Worm (Caenorhabditis elegans) whole organism, L4/young adult: Measurements from ENCODE around the gene srt-18.

ENCODE experiments used
- W03F9.2 ChIP-seq: fragments of 150-350 bp; optimal IDR thresholded peaks from 2 replicates; lab custom pipeline; 2014; ENCODE audit warnings: missing biosample characterization, missing genetic modification characterization
- dao-5 ChIP-seq: sonication (generic microtip); optimal IDR thresholded peaks from 2 replicates; lab custom pipeline; 2016; ENCODE audit warnings: missing genotype, missing genetic modification characterization, moderate library complexity, missing compliant biosample characterization
- him-1 ChIP-seq: sonication (generic microtip); optimal IDR thresholded peaks from 2 replicates; lab custom pipeline; 2016; ENCODE audit warnings: missing genotype, missing genetic modification reagents, missing genetic modification characterization, missing compliant biosample characterization

srt-18 gene

DNA sequence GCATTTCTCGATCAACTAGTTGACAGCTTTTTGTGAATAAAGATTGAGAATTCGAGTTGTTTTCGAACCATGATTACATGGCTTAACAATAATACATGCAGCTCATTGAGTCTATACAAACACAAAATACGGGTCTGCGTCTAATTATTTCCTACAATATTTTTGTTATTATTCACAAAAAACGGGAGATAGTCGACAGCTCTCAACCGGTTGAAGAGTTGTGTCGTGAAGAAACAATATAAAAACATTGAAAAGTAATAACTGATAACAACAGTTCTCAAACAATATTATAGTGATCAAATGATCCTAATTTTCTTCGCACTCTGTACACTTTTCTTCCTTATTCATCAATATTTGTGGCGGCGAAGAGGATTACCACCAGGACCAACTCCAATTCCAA, 25.6 kb upstream of the srt-18 start, which contains the start of gene cyp-33B1:
Gene cyp-33B1, plus strand, starts transcription at position 301 of the 400 bp plus-strand sequence.
- TF ChIP-seq him-1 (no peak), dao-5 (tag; lab: Kevin White, UChicago) (no peak)

DNA sequence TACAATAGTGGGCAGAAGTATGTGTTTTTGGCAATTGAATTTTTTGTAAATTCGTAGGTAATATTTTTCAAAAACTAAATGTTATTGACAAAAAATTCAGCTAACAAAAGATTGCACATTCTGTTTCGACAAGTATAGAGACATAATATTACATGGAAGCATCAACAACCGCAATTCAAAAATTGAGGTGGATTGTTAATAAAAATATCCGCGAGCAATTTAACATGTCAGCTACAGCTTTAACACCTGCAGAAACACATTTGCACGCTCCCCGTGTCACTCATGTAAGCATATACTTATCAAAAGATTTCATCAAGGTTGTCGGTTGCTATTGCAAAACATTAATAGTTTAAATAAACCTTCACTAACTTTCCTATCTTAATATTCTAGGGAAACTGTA, 20.2 kb upstream of the srt-18 start, which contains the start of gene srsx-34:
Gene srsx-34, plus strand, starts transcription at position 301 of the 400 bp plus-strand sequence.
- TF ChIP-seq W03F9.2 (tag; lab: Kevin White, UChicago) (no peak), dao-5 (tag; lab: Kevin White, UChicago) (no peak), him-1 (no peak)

DNA sequence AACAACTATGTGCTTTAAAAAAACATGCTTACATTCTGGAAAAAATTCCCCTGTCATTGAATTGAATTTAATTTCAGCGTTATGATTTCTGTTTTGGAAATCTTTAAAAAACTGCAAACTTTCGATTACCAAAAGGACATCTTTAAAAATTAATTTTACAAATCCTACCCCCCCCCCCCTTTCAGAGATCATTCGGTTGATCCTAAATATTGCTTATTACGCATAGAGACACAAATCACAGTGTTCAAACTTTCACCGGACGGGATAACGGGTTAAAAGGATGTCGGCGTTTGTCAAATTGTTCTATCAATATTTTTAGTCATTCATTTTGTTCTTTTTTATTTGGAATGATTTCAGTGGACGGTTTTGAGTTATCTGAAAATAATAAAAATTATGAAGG, 17.8 kb upstream of the srt-18 start, which contains the start of gene C25E10.4:
Gene C25E10.4, plus strand, starts transcription at position 301 of the 400 bp plus-strand sequence.
- no peak for TF ChIP-seq him-1
- TF ChIP-seq dao-5 (tag; lab: Kevin White, UChicago): no peak
- TF ChIP-seq W03F9.2 (tag; lab: Kevin White, UChicago): no peak

DNA sequence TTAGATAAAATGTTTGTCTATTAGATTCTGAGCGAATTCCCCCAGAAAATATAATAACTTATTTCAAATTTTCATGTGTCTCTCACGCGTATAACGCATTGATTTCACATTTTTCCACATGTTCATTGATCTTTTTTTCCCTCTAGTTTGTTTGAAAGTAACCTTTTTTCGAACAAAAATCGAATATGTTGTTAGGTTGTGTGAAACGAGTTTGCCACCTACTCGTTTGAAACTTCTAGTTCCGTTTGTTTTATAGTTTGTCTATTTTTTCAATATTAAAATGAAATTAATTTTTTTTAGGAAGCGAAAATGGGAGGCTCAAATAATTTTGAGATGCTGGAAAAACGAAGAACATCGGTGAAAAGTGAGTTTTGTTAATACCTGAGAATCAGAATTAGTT, 14.8 kb upstream of the srt-18 start, which contains the start of gene C25E10.5:
Gene C25E10.5, plus strand, starts transcription at position 301 of the 400 bp plus-strand sequence.
- TF ChIP-seq dao-5 (tag; lab: Kevin White, UChicago) (no peak), him-1 (no peak), W03F9.2 (tag; lab: Kevin White, UChicago) (no peak)

DNA sequence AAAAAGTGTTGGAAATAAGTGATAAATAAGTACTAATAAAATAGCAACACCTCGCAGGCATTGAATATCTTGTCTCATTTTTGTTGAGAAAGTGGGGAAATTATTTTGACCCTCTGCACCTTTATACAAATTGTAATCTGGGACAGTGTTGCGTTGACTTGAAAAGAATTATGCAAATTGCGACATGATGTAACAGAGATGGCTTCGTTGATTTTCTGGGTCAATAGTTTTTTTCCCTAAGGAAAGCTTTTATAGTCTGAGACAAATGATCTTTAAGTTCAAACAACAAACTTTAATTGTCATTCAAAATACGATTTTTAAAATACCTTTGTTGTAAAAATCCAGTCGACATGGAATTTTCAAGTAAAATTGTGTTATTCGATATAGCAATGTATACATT, 9.3 kb upstream of the srt-18 start, which contains the start of gene bus-1:
Gene bus-1, minus strand, starts transcription at position 101 of the 400 bp plus-strand sequence.
- TF ChIP-seq him-1 (no peak), dao-5 (tag; lab: Kevin White, UChicago) (no peak), W03F9.2 (tag; lab: Kevin White, UChicago) (no peak)

DNA sequence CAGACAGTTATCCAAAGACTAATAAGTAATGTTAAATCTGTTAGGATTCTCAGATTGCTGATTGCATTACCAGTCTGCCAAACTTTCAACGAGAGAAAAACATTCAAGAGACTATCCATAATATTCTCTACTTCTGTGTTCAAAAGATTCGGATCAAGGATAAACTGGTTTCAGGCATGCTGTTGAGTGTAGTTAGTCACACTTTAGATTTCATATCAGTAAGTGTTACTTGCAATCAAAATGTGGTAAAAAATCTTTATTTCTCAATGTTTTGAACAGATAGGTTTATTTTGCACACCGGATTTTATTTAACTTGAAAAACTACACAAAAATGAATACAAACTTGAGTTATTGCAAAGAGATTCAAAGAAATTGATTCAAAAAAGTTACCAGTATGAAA, 6.6 kb upstream of the srt-18 start, which contains the start of gene oac-41:
Gene oac-41, minus strand, starts transcription at position 101 of the 400 bp plus-strand sequence.
- TF ChIP-seq dao-5 (tag; lab: Kevin White, UChicago) (no peak), W03F9.2 (tag; lab: Kevin White, UChicago) (no peak), him-1 (no peak)

DNA sequence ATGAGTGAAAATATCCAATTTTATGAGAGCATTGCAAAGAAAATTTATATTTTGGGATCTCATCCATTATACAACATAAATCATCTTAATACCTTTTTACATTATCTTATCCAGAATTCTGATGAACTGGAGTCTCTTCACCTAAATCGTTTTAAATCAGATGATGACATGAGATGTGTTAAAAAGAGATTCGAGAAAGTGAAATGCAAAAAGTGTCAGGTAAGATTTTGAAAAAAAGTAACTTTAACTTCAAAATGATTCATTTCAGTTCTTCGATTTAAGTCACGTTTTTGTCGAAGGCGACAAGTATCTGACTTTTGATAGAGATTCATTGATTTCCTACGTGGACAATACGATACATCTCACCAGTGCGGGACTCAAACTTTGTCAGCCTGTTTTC, 3.4 kb upstream of the srt-18 start:
- TF ChIP-seq dao-5 (tag; lab: Kevin White, UChicago) (no peak), him-1 (no peak), W03F9.2 (tag; lab: Kevin White, UChicago) (no peak)

DNA sequence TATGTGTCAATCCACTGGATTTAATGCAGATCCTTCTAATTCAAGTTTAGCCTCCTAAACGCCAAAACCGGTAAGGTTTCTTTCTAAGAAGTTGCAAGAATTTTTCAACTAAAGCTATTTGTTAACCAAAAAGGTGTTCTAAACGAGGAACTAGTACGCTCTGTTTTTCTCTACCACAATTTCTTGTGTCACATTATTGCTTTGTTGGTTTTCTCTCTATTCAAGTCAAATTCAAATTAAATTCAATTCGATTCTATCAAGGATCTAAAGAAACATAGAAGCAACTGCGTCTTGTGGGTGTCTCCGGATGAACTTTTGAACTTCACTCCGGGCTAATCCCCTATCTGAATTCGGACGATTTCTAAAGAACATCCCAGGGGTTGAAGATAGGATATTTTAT, 1.0 kb upstream of the srt-18 start, which contains the start of gene oac-40:
Gene oac-40, plus strand, starts transcription at position 301 of the 400 bp plus-strand sequence.
- no peak for TF ChIP-seq W03F9.2 (tag; lab: Kevin White, UChicago)
- no peak for TF ChIP-seq dao-5 (tag; lab: Kevin White, UChicago)
- TF ChIP-seq him-1: no peak

DNA sequence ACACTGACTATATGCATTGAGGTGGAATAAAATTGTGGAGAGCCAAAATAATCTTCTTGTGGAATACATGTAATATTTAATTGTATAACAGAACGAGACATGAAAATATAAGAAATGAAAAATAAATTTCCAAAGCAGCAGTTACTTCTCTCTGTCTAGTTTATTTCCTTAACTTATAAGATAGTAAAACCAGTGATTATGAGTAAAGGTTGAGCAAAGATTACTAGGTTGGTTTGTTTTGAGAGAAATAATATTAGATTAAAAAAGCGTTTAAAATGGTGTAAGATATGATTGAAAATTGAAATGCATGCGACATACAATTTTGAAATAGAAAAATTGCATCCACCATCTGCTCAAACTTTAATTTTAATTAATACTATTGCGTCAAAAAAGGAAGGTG, 1.7 kb downstream of the srt-18 start, which contains the start of gene srh-201:
Gene srh-201, minus strand, starts transcription at position 101 of the 400 bp plus-strand sequence.
- TF ChIP-seq dao-5 (tag; lab: Kevin White, UChicago): no peak
- TF ChIP-seq him-1: no peak
- TF ChIP-seq W03F9.2 (tag; lab: Kevin White, UChicago): no peak

DNA sequence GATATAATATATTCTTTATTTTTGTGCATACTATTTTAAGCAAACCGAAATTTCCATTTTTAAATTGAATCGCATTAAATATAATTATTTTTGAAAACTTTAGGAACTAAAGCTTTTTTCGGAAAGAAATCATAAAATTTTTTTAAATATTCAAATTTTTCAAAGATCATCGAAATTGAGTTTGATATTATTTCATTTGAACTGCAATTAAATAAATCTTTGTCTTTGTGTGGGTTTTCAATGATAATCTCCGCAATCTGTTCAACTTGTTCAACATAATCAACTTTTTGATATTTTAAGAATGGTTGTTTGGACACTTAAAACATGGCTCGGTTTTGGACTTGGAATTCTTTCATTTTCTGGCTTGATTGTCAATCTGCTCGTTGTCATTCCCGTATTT, 6.3 kb downstream of the srt-18 start, which contains the start of gene srx-2:
Gene srx-2, plus strand, starts transcription at position 301 of the 400 bp plus-strand sequence.
- TF ChIP-seq W03F9.2 (tag; lab: Kevin White, UChicago) (no peak), him-1 (no peak), dao-5 (tag; lab: Kevin White, UChicago) (no peak)

DNA sequence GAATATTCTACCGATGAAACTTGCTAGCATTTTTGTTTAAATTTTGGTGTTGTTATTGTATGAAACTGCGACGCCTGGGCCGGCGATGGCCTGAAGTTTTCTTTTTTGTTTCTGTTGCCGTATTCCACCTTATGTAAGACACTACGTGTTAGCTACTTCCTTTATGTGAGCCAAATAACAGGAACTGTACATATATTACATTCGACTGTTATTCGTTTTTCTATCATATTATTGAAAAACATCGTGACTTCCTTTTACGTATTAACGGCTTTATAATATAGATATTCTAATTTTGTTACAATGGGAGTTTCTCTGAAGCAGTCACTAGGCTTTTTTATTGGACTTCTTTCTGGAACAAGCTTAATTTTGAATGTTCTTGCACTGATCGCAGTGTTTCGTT, 10.2 kb downstream of the srt-18 start, which contains the start of gene srx-3:
Gene srx-3, plus strand, starts transcription at position 301 of the 400 bp plus-strand sequence.
- TF ChIP-seq dao-5 (tag; lab: Kevin White, UChicago) (no peak), him-1 (no peak), W03F9.2 (tag; lab: Kevin White, UChicago) (no peak)

DNA sequence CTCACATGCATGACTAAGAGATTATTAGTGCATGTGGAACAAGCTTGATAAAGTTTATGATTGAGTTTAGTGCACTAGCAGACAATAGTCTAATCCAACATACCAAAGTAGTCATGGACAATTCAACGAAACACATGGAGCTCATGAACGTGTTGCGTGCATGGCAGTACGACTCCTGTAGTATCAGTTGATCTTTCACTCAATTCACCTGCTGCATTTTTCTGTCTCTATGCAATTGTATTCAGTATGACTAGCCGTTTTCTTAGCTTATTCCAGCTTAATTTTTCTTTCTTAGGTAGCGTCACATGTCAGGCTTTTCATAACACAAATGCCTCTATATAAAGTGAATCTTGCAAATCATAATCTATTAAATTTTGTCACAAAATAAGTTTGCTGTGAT, 12.1 kb downstream of the srt-18 start, which contains the start of gene srx-1:
Gene srx-1, plus strand, starts transcription at position 382 of the 400 bp plus-strand sequence.
- no peak for TF ChIP-seq W03F9.2 (tag; lab: Kevin White, UChicago)
- TF ChIP-seq him-1: no peak
- TF ChIP-seq dao-5 (tag; lab: Kevin White, UChicago): no peak

DNA sequence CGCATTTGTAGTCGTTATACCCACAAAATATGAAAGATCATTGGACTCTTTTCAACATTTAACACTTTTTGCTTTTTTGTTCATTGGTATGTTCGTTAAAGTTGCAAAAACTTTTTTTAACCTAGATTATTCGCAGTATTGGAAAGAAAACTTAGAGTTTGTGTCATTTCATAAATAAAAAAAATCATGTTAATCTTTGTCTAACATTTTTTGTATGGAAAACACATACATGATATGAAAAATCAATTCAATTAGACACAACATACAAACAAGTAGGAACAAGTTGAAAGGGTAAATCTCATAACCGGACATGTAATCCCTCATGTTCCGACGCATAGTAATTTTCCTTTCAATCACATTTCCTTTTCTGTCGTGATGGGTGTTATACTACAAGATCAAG, 14.3 kb downstream of the srt-18 start, which contains the start of gene F59E11.2:
Gene F59E11.2, plus strand, starts transcription at position 301 of the 400 bp plus-strand sequence.
- TF ChIP-seq him-1 (no peak), W03F9.2 (tag; lab: Kevin White, UChicago) (no peak), dao-5 (tag; lab: Kevin White, UChicago) (no peak)

DNA sequence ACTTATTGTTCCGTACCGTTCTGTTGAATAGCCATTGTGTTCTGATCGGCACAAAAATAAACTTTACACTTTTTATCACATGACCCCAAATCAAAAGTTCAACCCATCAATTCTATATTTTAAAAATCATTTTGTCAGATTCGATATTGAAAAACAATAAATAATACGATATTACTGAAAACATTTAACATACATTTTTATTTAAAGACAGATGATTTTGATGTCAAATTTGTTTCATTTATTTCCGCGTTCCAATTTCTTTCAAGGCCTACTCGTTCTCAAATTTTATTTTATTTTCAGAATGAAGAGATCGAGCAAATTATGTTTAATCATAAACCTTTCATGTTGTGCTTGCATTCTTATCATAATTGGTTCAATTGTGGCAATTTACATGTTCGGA, 20.6 kb downstream of the srt-18 start, which contains the start of gene F59E11.5:
Gene F59E11.5, plus strand, starts transcription at position 301 of the 400 bp plus-strand sequence.
- TF ChIP-seq him-1 (no peak), W03F9.2 (tag; lab: Kevin White, UChicago) (no peak), dao-5 (tag; lab: Kevin White, UChicago) (no peak)
